Fruit fly (Drosophila melanogaster) ovary, adult (tissue): ENCODE results near the gene CG14540.

Experiments used
- CG17801 ChIP-seq: fragments of 200-800 bp; optimal IDR thresholded peaks from 2 replicates; lab custom pipeline; 2019; ENCODE audit warnings: missing biosample characterization, mild to moderate bottlenecking, missing genetic modification characterization, moderate library complexity; ENCODE audit not compliant: partially characterized antibody

The CG14540 gene

dm6 chr3R:25958979-25959378, at the start of gene CG14540:
Gene CG14540 (plus strand): TSS chr3R:25959279.
- TF ChIP-seq CG17801: no peak

dm6 chr3R:25919912-25920311, 39.2 kb upstream of the CG14540 start:
- TF ChIP-seq CG17801: no peak

dm6 chr3R:25922534-25922933, 36.5 kb upstream of the CG14540 start, which contains the start of gene CG14546:
Gene CG14546 (minus strand): TSS chr3R:25922634.
- TF ChIP-seq CG17801: no peak

dm6 chr3R:25941310-25941709, 17.8 kb upstream of the CG14540 start:
- TF ChIP-seq CG17801: no peak

- TF ChIP-seq CG17801: no peak
These were observed 3.0 kb upstream of the CG14540 start, which contains the start of gene CCAP-R for dm6 chr3R:25956092-25956491. Gene CCAP-R (minus strand): TSS chr3R:25956270.

- no peak for TF ChIP-seq CG17801
These were observed 2.6 kb downstream of the CG14540 start, which contains the start of gene boss for dm6 chr3R:25961694-25962093. Gene boss (plus strand): TSS chr3R:25961994.

dm6 chr3R:25966944-25967343, 7.9 kb downstream of the CG14540 start:
- TF ChIP-seq CG17801: no peak

dm6 chr3R:25968486-25968885, 9.4 kb downstream of the CG14540 start:
- TF ChIP-seq CG17801: no peak

- no peak for TF ChIP-seq CG17801
These were observed 9.8 kb downstream of the CG14540 start for dm6 chr3R:25968915-25969314.

- no peak for TF ChIP-seq CG17801
These were observed 10.7 kb downstream of the CG14540 start, which contains the start of gene fid for dm6 chr3R:25969780-25970179. Gene fid (plus strand): TSS chr3R:25970080.

- TF ChIP-seq CG17801: no peak
These were observed 23.7 kb downstream of the CG14540 start, which contains the start of gene Nf1 for dm6 chr3R:25982734-25983133. Gene Nf1 (plus strand): TSS chr3R:25983013.

dm6 chr3R:25983274-25983673, 24.2 kb downstream of the CG14540 start:
- no peak for TF ChIP-seq CG17801

dm6 chr3R:25996197-25997005, 37.3 kb downstream of the CG14540 start, which contains the start of gene CG43116:
Gene CG43116 (minus strand): TSS chr3R:25996996.
- TF ChIP-seq CG17801: no peak

dm6 chr3R:25997068-25997714, 38.1 kb downstream of the CG14540 start:
- no peak for TF ChIP-seq CG17801

- TF ChIP-seq CG17801: no peak
These were observed 40.1 kb downstream of the CG14540 start for dm6 chr3R:25999130-25999529.

- no peak for TF ChIP-seq CG17801
These were observed 40.5 kb downstream of the CG14540 start for dm6 chr3R:25999611-26000010.
